Fruit fly (Drosophila melanogaster) whole organism, wandering third instar larva: ENCODE measurements around the gene CG3909.

Source experiments
- Abd-B ChIP-seq: fragments of >200 bp; optimal IDR thresholded peaks from 2 replicates; lab custom pipeline; 2017; ENCODE audit warnings: missing biosample characterization, missing genetic modification characterization
- CG32264 ChIP-seq: fragments of 200-800 bp; sonication (Bioruptor generic); optimal IDR thresholded peaks from 2 replicates; lab custom pipeline; 2016; ENCODE audit warnings: missing biosample characterization, missing genetic modification characterization
- CG9705 ChIP-seq: fragments of 200-800 bp; sonication (Bioruptor generic); optimal IDR thresholded peaks from 2 replicates; lab custom pipeline; 2018; ENCODE audit warnings: missing biosample characterization, mild to moderate bottlenecking, missing genetic modification characterization
- CrebA ChIP-seq: fragments of 200-800 bp; sonication (Bioruptor generic); optimal IDR thresholded peaks from 2 replicates; lab custom pipeline; 2016; ENCODE audit warnings: missing biosample characterization, mild to moderate bottlenecking, missing genetic modification characterization, borderline replicate concordance
- Dfd ChIP-seq: fragments of >200 bp; optimal IDR thresholded peaks from 2 replicates; lab custom pipeline; 2017; ENCODE audit warnings: missing biosample characterization, missing genetic modification characterization
- Dif ChIP-seq: fragments of 200-275, 200-300 bp; sonication (Bioruptor generic); optimal IDR thresholded peaks from 2 replicates; lab custom pipeline; 2018; ENCODE audit warnings: missing biosample characterization, missing genetic modification characterization; ENCODE audit not compliant: partially characterized antibody
- GATAd ChIP-seq: sonication (Bioruptor generic); optimal IDR thresholded peaks from 2 replicates; lab custom pipeline; 2016; ENCODE audit warnings: missing biosample characterization, missing genetic modification characterization
- HLH106 ChIP-seq: fragments of 200-800 bp; optimal IDR thresholded peaks from 3 replicates; lab custom pipeline; 2019; ENCODE audit warnings: missing biosample characterization, mild to moderate bottlenecking, missing genetic modification characterization, moderate library complexity
- Hnf4 ChIP-seq: fragments of 200-800 bp; sonication (Bioruptor generic); optimal IDR thresholded peaks from 2 replicates; lab custom pipeline; 2016; ENCODE audit warnings: missing biosample characterization, mild to moderate bottlenecking, missing genetic modification characterization
- Hr78 ChIP-seq: fragments of >200 bp; optimal IDR thresholded peaks from 2 replicates; lab custom pipeline; 2017; ENCODE audit warnings: missing biosample characterization, missing genetic modification characterization
- Hr83 ChIP-seq: fragments of 200-300 bp; sonication (Bioruptor generic); optimal IDR thresholded peaks from 2 replicates; lab custom pipeline; 2016; ENCODE audit warnings: missing biosample characterization, mild to moderate bottlenecking, missing genetic modification characterization, moderate library complexity; ENCODE audit not compliant: poor library complexity, severe bottlenecking
- Jra ChIP-seq: sonication (Bioruptor generic); optimal IDR thresholded peaks from 2 replicates; lab custom pipeline; 2016; ENCODE audit warnings: missing biosample characterization, missing genetic modification characterization
- Mio ChIP-seq: sonication (Bioruptor generic); optimal IDR thresholded peaks from 2 replicates; lab custom pipeline; 2016; ENCODE audit warnings: missing biosample characterization, missing genetic modification characterization
- Myc ChIP-seq: fragments of >200 bp; optimal IDR thresholded peaks from 2 replicates; lab custom pipeline; 2017
- N ChIP-seq: fragments of >200 bp; optimal IDR thresholded peaks from 2 replicates; lab custom pipeline; 2018; ENCODE audit warnings: missing biosample characterization, missing external identifiers, missing genetic modification characterization
- OdsH ChIP-seq: fragments of 200-800 bp; sonication (Bioruptor generic); optimal IDR thresholded peaks from 2 replicates; lab custom pipeline; 2016; ENCODE audit warnings: missing biosample characterization, mild to moderate bottlenecking, missing genetic modification characterization
- Rel ChIP-seq, 2 experiments: fragments of 200-800 bp; sonication (Bioruptor generic) in 1 of 2; optimal IDR thresholded peaks; 2 replicates in 1 of 2; 3 replicates in 1 of 2; lab custom pipeline; 2016 to 2019; ENCODE audit warnings: mild to moderate bottlenecking in 2 of 2, missing biosample characterization in 2 of 2, missing genetic modification characterization in 2 of 2, moderate library complexity in 1 of 2
- Sp1 ChIP-seq: fragments of 200-800 bp; sonication (Bioruptor generic); optimal IDR thresholded peaks from 3 replicates; lab custom pipeline; 2019; ENCODE audit warnings: missing biosample characterization, mild to moderate bottlenecking, missing genetic modification characterization, moderate library complexity
- Vsx2 ChIP-seq: fragments of 200-300, 225-300 bp; sonication (Bioruptor generic); optimal IDR thresholded peaks from 2 replicates; lab custom pipeline; 2018; ENCODE audit warnings: missing biosample characterization, missing genetic modification characterization; ENCODE audit not compliant: partially characterized antibody
- br ChIP-seq: fragments of 200-800 bp; sonication (Bioruptor generic); optimal IDR thresholded peaks from 2 replicates; lab custom pipeline; 2016; ENCODE audit warnings: missing biosample characterization, missing genetic modification characterization
- brk ChIP-seq: fragments of 200-800 bp; sonication (Bioruptor generic); optimal IDR thresholded peaks from 2 replicates; lab custom pipeline; 2016; ENCODE audit warnings: missing biosample characterization, mild to moderate bottlenecking, missing genetic modification characterization
- dl ChIP-seq, 2 experiments: fragments of 175-275, 200-275 bp in 1 of 2; fragments of 200-275 bp in 1 of 2; sonication (Bioruptor generic); optimal IDR thresholded peaks; lab custom pipeline; 2018; ENCODE audit warnings: mild to moderate bottlenecking in 2 of 2, missing biosample characterization in 2 of 2, missing genetic modification characterization in 2 of 2, moderate library complexity in 2 of 2; ENCODE audit not compliant: partially characterized antibody in 2 of 2, insufficient read depth in 1 of 2
- dmrt93B ChIP-seq: fragments of 200-800 bp; sonication (Bioruptor generic); optimal IDR thresholded peaks from 2 replicates; lab custom pipeline; 2018; ENCODE audit warnings: missing biosample characterization, mild to moderate bottlenecking, missing genetic modification characterization
- dsf ChIP-seq: sonication (Bioruptor generic); optimal IDR thresholded peaks from 2 replicates; lab custom pipeline; 2016; ENCODE audit warnings: missing biosample characterization, missing genetic modification characterization, borderline replicate concordance
- ey ChIP-seq: fragments of 200-800 bp; sonication (Bioruptor generic); optimal IDR thresholded peaks from 2 replicates; lab custom pipeline; 2016; ENCODE audit warnings: missing biosample characterization, missing genetic modification characterization
- foxo ChIP-seq, 2 experiments: fragments of 200-800 bp; sonication (Bioruptor generic); optimal IDR thresholded peaks; 2 replicates in 1 of 2; 3 replicates in 1 of 2; lab custom pipeline; 2016 to 2017; ENCODE audit warnings: missing biosample characterization in 2 of 2, missing genetic modification characterization in 2 of 2
- fru ChIP-seq: fragments of 200-800 bp; sonication (Bioruptor generic); optimal IDR thresholded peaks from 3 replicates; lab custom pipeline; 2016; ENCODE audit warnings: missing biosample characterization, mild to moderate bottlenecking, missing genetic modification characterization
- h ChIP-seq: fragments of 200-800 bp; sonication (Bioruptor generic); optimal IDR thresholded peaks from 3 replicates; lab custom pipeline; 2016; ENCODE audit warnings: missing biosample characterization, mild to moderate bottlenecking, missing genetic modification characterization
- jim ChIP-seq: fragments of 175-275, 200-325 bp; sonication (Bioruptor generic); optimal IDR thresholded peaks from 2 replicates; lab custom pipeline; 2016; ENCODE audit warnings: missing biosample characterization, mild to moderate bottlenecking, missing genetic modification characterization
- lola ChIP-seq: fragments of >200 bp; optimal IDR thresholded peaks from 2 replicates; lab custom pipeline; 2017; ENCODE audit warnings: missing biosample characterization, missing genetic modification characterization
- pan ChIP-seq: fragments of >200 bp; optimal IDR thresholded peaks from 2 replicates; lab custom pipeline; 2017
- psq ChIP-seq: fragments of 200-800 bp; sonication (Bioruptor generic); optimal IDR thresholded peaks from 3 replicates; lab custom pipeline; 2017; ENCODE audit warnings: missing biosample characterization, mild to moderate bottlenecking, missing genetic modification characterization, moderate library complexity
- rgr ChIP-seq: fragments of 200-800 bp; sonication (Bioruptor generic); optimal IDR thresholded peaks from 3 replicates; lab custom pipeline; 2016; ENCODE audit warnings: missing biosample characterization, mild to moderate bottlenecking, missing genetic modification characterization
- sage ChIP-seq: fragments of 200-800 bp; sonication (Bioruptor generic); optimal IDR thresholded peaks from 2 replicates; lab custom pipeline; 2016; ENCODE audit warnings: missing biosample characterization, mild to moderate bottlenecking, missing genetic modification characterization
- sv ChIP-seq: fragments of 200-800 bp; sonication (Bioruptor generic); optimal IDR thresholded peaks from 3 replicates; lab custom pipeline; 2016; ENCODE audit warnings: missing biosample characterization, missing genetic modification characterization
- tai ChIP-seq: sonication (Bioruptor generic); optimal IDR thresholded peaks from 2 replicates; lab custom pipeline; 2016; ENCODE audit warnings: missing biosample characterization, missing genetic modification characterization
- usp ChIP-seq: fragments of >200 bp; optimal IDR thresholded peaks from 2 replicates; lab custom pipeline; 2017; ENCODE audit warnings: missing biosample characterization, missing genetic modification characterization
- woc ChIP-seq: sonication (Bioruptor generic); optimal IDR thresholded peaks from 2 replicates; lab custom pipeline; 2016; ENCODE audit warnings: missing biosample characterization, mild to moderate bottlenecking, missing genetic modification characterization

The CG3909 gene

dm6 chr3R:10084179-10084647 lies 41.1 kb downstream of the CG3909 start:
- peak; percentile 50 to 71 for TF ChIP-seq dl (GFP tag; optimal IDR thresholded peaks at IDR 0.05; lab: Kevin White, UChicago; ENCODE audit: insufficient read depth in 1 of 2, partially characterized antibody in 2 of 2)
- peak; percentile 40 for TF ChIP-seq CrebA (GFP tag; lab: Kevin White, UChicago)
- TF ChIP-seq psq (GFP tag; lab: Kevin White, UChicago) = peak; percentile 97
- TF ChIP-seq br = no peak
- no peak for TF ChIP-seq HLH106 (tag; lab: Kevin White, UChicago)
- peak; percentile 58 for TF ChIP-seq Hr83 (GFP tag; lab: Kevin White, UChicago)
- TF ChIP-seq CG9705 (GFP tag; lab: Kevin White, UChicago) = no peak
- TF ChIP-seq Dif = peak; percentile 76
- TF ChIP-seq fru = peak; percentile 70

- peak; percentile 67 for TF ChIP-seq CrebA (GFP tag; lab: Kevin White, UChicago)
- peak; percentile 43 to 97 for TF ChIP-seq foxo (GFP tag; optimal IDR thresholded peaks at IDR 0.05; lab: Kevin White, UChicago)
- TF ChIP-seq GATAd (GFP tag; lab: Kevin White, UChicago) = no peak
- no peak for TF ChIP-seq Rel (GFP tag; optimal IDR thresholded peaks at IDR 0.05; lab: Kevin White, UChicago)
- peak; percentile 64 for TF ChIP-seq Rel (tag; optimal IDR thresholded peaks at IDR 0.05; lab: Kevin White, UChicago)
- no peak for TF ChIP-seq sv (GFP tag; lab: Kevin White, UChicago)
- peak; percentile 95 for TF ChIP-seq OdsH (GFP tag; lab: Kevin White, UChicago)
- peak; percentile 86 for TF ChIP-seq tai (GFP tag; lab: Kevin White, UChicago)
- peak; percentile 77 for TF ChIP-seq woc (GFP tag; lab: Kevin White, UChicago)
- peak; percentile 90 for TF ChIP-seq dmrt93B
- TF ChIP-seq ey = peak; percentile 96
- no peak for TF ChIP-seq Myc (lab: Kevin White, UChicago)
- peak; percentile 70 for TF ChIP-seq dsf (GFP tag; lab: Kevin White, UChicago)
- TF ChIP-seq pan = no peak
- TF ChIP-seq fru = peak; percentile 95
- no peak for TF ChIP-seq lola (GFP tag; lab: Kevin White, UChicago)
- no peak for TF ChIP-seq Vsx2
- peak; percentile 88 for TF ChIP-seq Dfd (GFP tag; lab: Kevin White, UChicago)
- no peak for TF ChIP-seq N (GFP tag; lab: Kevin White, UChicago)
- TF ChIP-seq CG9705 (GFP tag; lab: Kevin White, UChicago) = peak; percentile 65
- TF ChIP-seq Mio (GFP tag; lab: Kevin White, UChicago) = peak; percentile 80
- peak; percentile 84 for TF ChIP-seq sage (GFP tag; lab: Kevin White, UChicago)
- peak; percentile 91 for TF ChIP-seq Sp1 (GFP tag; lab: Kevin White, UChicago)
- TF ChIP-seq psq (GFP tag; lab: Kevin White, UChicago) = peak; percentile 89
- TF ChIP-seq HLH106 (tag; lab: Kevin White, UChicago) = peak; percentile 94
- no peak for TF ChIP-seq jim
- no peak for TF ChIP-seq dl (GFP tag; optimal IDR thresholded peaks at IDR 0.05; lab: Kevin White, UChicago; ENCODE audit: insufficient read depth in 1 of 2, partially characterized antibody in 2 of 2)
- peak; percentile 83 for TF ChIP-seq Jra (GFP tag; lab: Kevin White, UChicago)
- peak; percentile 95 for TF ChIP-seq h (GFP tag; lab: Kevin White, UChicago)
- TF ChIP-seq Hnf4 = peak; percentile 88
- TF ChIP-seq Abd-B = no peak
- peak; percentile 25 for TF ChIP-seq Hr83 (GFP tag; lab: Kevin White, UChicago)
- no peak for TF ChIP-seq Hr78 (GFP tag; lab: Kevin White, UChicago)
- peak; percentile 96 for TF ChIP-seq rgr (GFP tag; lab: Kevin White, UChicago)
- TF ChIP-seq br = peak; percentile 92
- no peak for TF ChIP-seq usp (GFP tag; lab: Kevin White, UChicago)
- TF ChIP-seq Dif = no peak
- TF ChIP-seq brk = peak; percentile 30
- peak; percentile 72 for TF ChIP-seq CG32264
Measured at dm6 chr3R:10084914-10085313, 41.8 kb downstream of the CG3909 start.
